Worm (Caenorhabditis elegans): ENCODE measurements around the gene spp-4.

DNA sequence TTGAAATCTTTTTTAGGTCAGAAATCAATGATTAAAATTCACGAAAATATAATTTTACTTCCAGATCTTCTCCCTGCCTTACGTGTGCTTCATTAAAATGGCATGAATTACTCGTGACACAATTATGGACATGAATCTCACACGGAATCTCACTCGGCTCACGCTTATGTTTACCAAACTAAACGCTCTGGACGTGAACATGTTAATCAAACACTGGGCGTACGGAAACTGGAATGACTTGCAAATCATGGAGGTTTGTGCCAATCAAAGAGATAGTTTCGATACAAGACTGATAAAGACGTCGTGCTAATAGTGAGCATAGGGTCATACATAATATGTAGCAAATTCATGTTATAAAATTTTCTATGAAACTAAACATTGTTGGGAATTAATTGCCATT lies 4.0 kb downstream of the spp-4 start:
- TF ChIP-seq sptf-1 (tag; optimal IDR thresholded peaks at IDR 0.05) (no peak), ztf-11 (tag; optimal IDR thresholded peaks at IDR 0.05) (no peak), mep-1 (tag; optimal IDR thresholded peaks at IDR 0.05) (no peak), elt-3 (tag; optimal IDR thresholded peaks at IDR 0.05) (no peak), unc-39 (tag; optimal IDR thresholded peaks at IDR 0.05) (no peak)
